Worm (Caenorhabditis elegans): ENCODE results near the gene clec-61.

ce11 chrII:10530907-10531306, 40.6 kb upstream of the clec-61 start:
- TF ChIP-seq egl-44 (GFP tag; IDR thresholded peaks at IDR 0.05) (no peak), F39B2.1 (GFP tag; IDR thresholded peaks at IDR 0.05) (no peak)

Measured in whole organism, young adult.